Worm (Caenorhabditis elegans) whole organism, early embryonic: ENCODE measurements around the gene T10G3.1.

ENCODE experiments used
- B0310.2 ChIP-seq: sonication (generic microtip); optimal IDR thresholded peaks from 2 replicates; lab custom pipeline; 2016; ENCODE audit warnings: mild to moderate bottlenecking, missing genetic modification characterization, missing compliant biosample characterization
- F13C5.2 ChIP-seq: sonication (generic microtip); optimal IDR thresholded peaks from 2 replicates; lab custom pipeline; 2017; ENCODE audit warnings: mild to moderate bottlenecking, missing genetic modification characterization, inconsistent platforms, missing compliant biosample characterization
- aly-1 ChIP-seq: sonication (generic microtip); optimal IDR thresholded peaks from 2 replicates; lab custom pipeline; 2016; ENCODE audit warnings: missing genetic modification characterization, missing compliant biosample characterization
- ama-1 ChIP-seq: fragments of 150-350 bp; optimal IDR thresholded peaks from 2 replicates; lab custom pipeline; 2014
- flt-1 ChIP-seq: fragments of 200-800 bp; sonication (Bioruptor generic); IDR thresholded peaks from 2 replicates; pipeline ENCODE4 v1.3.6; 2022; ENCODE audit warnings: missing genetic modification characterization, missing compliant biosample characterization
- scrt-1 ChIP-seq: fragments of 200-800 bp; sonication (Bioruptor generic); IDR thresholded peaks from 2 replicates; pipeline ENCODE4 v1.3.6; 2022; ENCODE audit warnings: missing genetic modification characterization, missing compliant biosample characterization
- sea-1 ChIP-seq: fragments of 200-800 bp; sonication (Bioruptor generic); conservative IDR thresholded peaks from 2 replicates; pipeline ENCODE4 v1.3.6; 2022; ENCODE audit warnings: missing genetic modification characterization, missing compliant biosample characterization
- tra-4 ChIP-seq: sonication (generic microtip); optimal IDR thresholded peaks from 2 replicates; lab custom pipeline; 2017; ENCODE audit warnings: missing genetic modification characterization, missing compliant biosample characterization

DNA sequence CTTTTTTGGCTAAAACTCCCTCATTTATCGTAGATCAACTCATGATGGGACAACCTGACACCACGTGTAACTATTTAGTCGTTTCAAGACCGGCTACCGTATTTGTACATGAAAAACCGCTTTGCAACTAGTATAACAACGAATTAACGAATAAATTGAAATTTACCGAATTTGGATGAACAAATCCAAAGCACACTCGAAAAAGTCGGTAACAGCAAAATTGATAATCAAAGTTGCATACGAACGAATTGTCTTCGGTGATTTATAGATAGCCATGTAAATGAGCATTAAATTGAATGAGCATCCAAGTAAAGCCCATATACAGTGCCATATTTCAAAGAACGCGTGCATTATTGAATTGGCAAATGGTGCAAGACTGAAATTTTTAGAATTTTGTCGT, 41.1 kb downstream of the T10G3.1 start, which contains the start of gene srd-17:
- TF ChIP-seq ama-1 (lab: Kevin White, UChicago), result no peak
- no peak for TF ChIP-seq flt-1 (GFP tag; lab: Robert Waterston, UW)
- no peak for TF ChIP-seq tra-4 (tag; lab: Kevin White, UChicago)
- TF ChIP-seq sea-1, result no peak
- TF ChIP-seq scrt-1 (GFP tag; lab: Robert Waterston, UW), result no peak
- no peak for TF ChIP-seq aly-1 (tag; lab: Kevin White, UChicago)
- no peak for TF ChIP-seq B0310.2 (tag; lab: Kevin White, UChicago)
- no peak for TF ChIP-seq F13C5.2 (tag; lab: Kevin White, UChicago)
